Worm (Caenorhabditis elegans) whole organism, L4 larva: ENCODE measurements around the gene C25H3.3.
A peak's percentile ranks its signal among the peaks of the same experiment; 100 is the strongest.

Experiments
- D1046.2 ChIP-seq: fragments of 200-800 bp; sonication (Bioruptor generic); IDR thresholded peaks from 2 replicates; pipeline ENCODE4 v1.3.6; 2022; ENCODE audit warnings: missing genetic modification characterization, missing compliant biosample characterization
- F44E2.7 ChIP-seq: fragments of 200-800 bp; sonication (Bioruptor generic); IDR thresholded peaks from 2 replicates; pipeline ENCODE4 v2.1.2; 2022; ENCODE audit warnings: missing genetic modification characterization, missing compliant biosample characterization
- ZK546.5 ChIP-seq, 2 experiments: sonication (generic microtip); optimal IDR thresholded peaks; 2 replicates each; lab custom pipeline; 2017; ENCODE audit warnings: missing biosample characterization in 2 of 2, missing genetic modification characterization in 2 of 2
- aha-1 ChIP-seq: fragments of 150-350 bp; peaks from one replicate; lab custom pipeline; 2014; ENCODE audit warnings: missing biosample characterization, missing genetic modification characterization
- ceh-32 ChIP-seq: sonication (generic microtip); optimal IDR thresholded peaks from 2 replicates; lab custom pipeline; 2016; ENCODE audit warnings: mild to moderate bottlenecking, missing genetic modification characterization, missing compliant biosample characterization; ENCODE audit not compliant: poor library complexity
- ceh-44 ChIP-seq: fragments of 200-800 bp; sonication (Bioruptor generic); IDR thresholded peaks from 2 replicates; pipeline ENCODE4 v1.3.6; 2022; ENCODE audit warnings: missing genetic modification reagents, missing genetic modification characterization, missing compliant biosample characterization
- ceh-62 ChIP-seq: sonication (generic microtip); optimal IDR thresholded peaks from 2 replicates; lab custom pipeline; 2017; ENCODE audit warnings: missing biosample characterization, missing genetic modification characterization
- ctbp-1 ChIP-seq: fragments of 200-800 bp; sonication (Bioruptor generic); IDR thresholded peaks from 2 replicates; pipeline ENCODE4 v1.3.6; 2022; ENCODE audit warnings: missing genetic modification reagents, missing genetic modification characterization, missing compliant biosample characterization
- daf-19 ChIP-seq: fragments of 200-800 bp; sonication (Bioruptor generic); conservative IDR thresholded peaks from 2 replicates; pipeline ENCODE4 v1.3.6; 2022; ENCODE audit warnings: missing genetic modification characterization, missing compliant biosample characterization
- dmd-6 ChIP-seq: fragments of 200-800 bp; sonication (Bioruptor generic); IDR thresholded peaks from 2 replicates; pipeline ENCODE4 v1.3.6; 2022; ENCODE audit warnings: missing genetic modification reagents, missing genetic modification characterization, missing compliant biosample characterization
- duxl-1 ChIP-seq: sonication (generic microtip); optimal IDR thresholded peaks from 2 replicates; lab custom pipeline; 2016; ENCODE audit warnings: mild to moderate bottlenecking, missing genetic modification characterization, moderate library complexity, missing compliant biosample characterization; ENCODE audit not compliant: poor library complexity
- dve-1 ChIP-seq: sonication (generic microtip); optimal IDR thresholded peaks from 2 replicates; lab custom pipeline; 2017; ENCODE audit warnings: antibody characterized with exemption, mild to moderate bottlenecking, missing genetic modification characterization, missing compliant biosample characterization; ENCODE audit not compliant: insufficient read depth
- fkh-10 ChIP-seq: fragments of 150-350 bp; optimal IDR thresholded peaks from 2 replicates; lab custom pipeline; 2014; ENCODE audit warnings: missing biosample characterization, missing genetic modification reagents, missing genetic modification characterization
- fos-1 ChIP-seq: fragments of 150-350 bp; optimal IDR thresholded peaks from 2 replicates; lab custom pipeline; 2014; ENCODE audit warnings: missing biosample characterization, missing genetic modification characterization
- hif-1 ChIP-seq, 2 experiments: sonication (generic microtip); optimal IDR thresholded peaks; 2 replicates each; lab custom pipeline; 2016 to 2017; ENCODE audit warnings: missing compliant biosample characterization in 2 of 2, missing genetic modification characterization in 2 of 2, missing genetic modification reagents in 2 of 2, missing genotype in 2 of 2, mild to moderate bottlenecking in 1 of 2
- hlh-11 ChIP-seq: fragments of 200-800 bp; sonication (Bioruptor generic); optimal IDR thresholded peaks from 2 replicates; lab custom pipeline; 2018; ENCODE audit warnings: mild to moderate bottlenecking, missing genetic modification characterization, missing compliant biosample characterization
- lin-1 ChIP-seq: fragments of 200-800 bp; sonication (Bioruptor generic); IDR thresholded peaks from 2 replicates; pipeline ENCODE4 v1.3.6; 2022; ENCODE audit warnings: missing genetic modification reagents, missing genetic modification characterization, missing compliant biosample characterization
- lin-38 ChIP-seq: fragments of 200-800 bp; sonication (Bioruptor generic); IDR thresholded peaks from 2 replicates; pipeline ENCODE4 v1.3.6; 2022; ENCODE audit warnings: missing genetic modification reagents, missing genetic modification characterization, missing compliant biosample characterization
- mdl-1 ChIP-seq, 2 experiments: fragments of 150-350 bp in 1 of 2; sonication (generic microtip) in 1 of 2; optimal IDR thresholded peaks; 2 replicates each; lab custom pipeline; 2014 to 2017; ENCODE audit warnings: missing biosample characterization in 2 of 2, missing genetic modification characterization in 2 of 2
- mdt-29 ChIP-seq: fragments of 200-800 bp; sonication (Bioruptor generic); IDR thresholded peaks from 2 replicates; pipeline ENCODE4 v1.3.6; 2022; ENCODE audit warnings: missing genetic modification reagents, missing genetic modification characterization, missing compliant biosample characterization
- mes-2 ChIP-seq: sonication (generic microtip); optimal IDR thresholded peaks from 2 replicates; lab custom pipeline; 2016; ENCODE audit warnings: missing genotype, mild to moderate bottlenecking, missing genetic modification characterization, missing compliant biosample characterization; ENCODE audit not compliant: poor library complexity, severe bottlenecking
- mxl-2 ChIP-seq: fragments of 200-800 bp; sonication (Bioruptor generic); conservative IDR thresholded peaks from 2 replicates; pipeline ENCODE4 v1.3.6; 2022; ENCODE audit warnings: missing genetic modification reagents, missing genetic modification characterization, missing compliant biosample characterization
- nhr-102 ChIP-seq: sonication (generic microtip); optimal IDR thresholded peaks from 2 replicates; lab custom pipeline; 2016; ENCODE audit warnings: mild to moderate bottlenecking, missing genetic modification characterization, moderate library complexity, missing compliant biosample characterization
- nhr-111 ChIP-seq: fragments of 200-800 bp; sonication (Bioruptor generic); optimal IDR thresholded peaks from 2 replicates; lab custom pipeline; 2018; ENCODE audit warnings: mild to moderate bottlenecking, missing genetic modification characterization, missing compliant biosample characterization
- nhr-237 ChIP-seq: sonication (generic microtip); optimal IDR thresholded peaks from 2 replicates; lab custom pipeline; 2017; ENCODE audit warnings: missing biosample characterization, missing genetic modification characterization
- nhr-42 ChIP-seq: fragments of 200-800 bp; sonication (Bioruptor generic); IDR thresholded peaks from 2 replicates; pipeline ENCODE4 v1.3.6; 2022; ENCODE audit warnings: missing genetic modification characterization, missing compliant biosample characterization
- nhr-48 ChIP-seq: sonication (generic microtip); optimal IDR thresholded peaks from 2 replicates; lab custom pipeline; 2016; ENCODE audit warnings: mild to moderate bottlenecking, missing genetic modification characterization, missing compliant biosample characterization
- nhr-6 ChIP-seq: fragments of 150-350 bp; optimal IDR thresholded peaks from 2 replicates; lab custom pipeline; 2014; ENCODE audit warnings: missing biosample characterization, missing genetic modification characterization
- pqm-1 ChIP-seq: sonication (generic microtip); optimal IDR thresholded peaks from 2 replicates; lab custom pipeline; 2017; ENCODE audit warnings: missing biosample characterization, missing genetic modification characterization
- rbr-2 ChIP-seq: sonication (generic microtip); optimal IDR thresholded peaks from 2 replicates; lab custom pipeline; 2016; ENCODE audit warnings: missing genotype, missing genetic modification characterization, missing compliant biosample characterization
- sdz-12 ChIP-seq: fragments of 200-800 bp; sonication (Bioruptor generic); optimal IDR thresholded peaks from 2 replicates; lab custom pipeline; 2018; ENCODE audit warnings: mild to moderate bottlenecking, missing genetic modification characterization, missing compliant biosample characterization
- skn-1 ChIP-seq: fragments of 150-350 bp; optimal IDR thresholded peaks from 2 replicates; lab custom pipeline; 2014; ENCODE audit warnings: missing biosample characterization, missing genetic modification characterization
- snpc-1.2 ChIP-seq: fragments of 200-800 bp; sonication (Bioruptor generic); IDR thresholded peaks from 2 replicates; pipeline ENCODE4 v1.3.6; 2022; ENCODE audit warnings: missing genetic modification reagents, missing genetic modification characterization, missing compliant biosample characterization
- spr-3 ChIP-seq: fragments of 200-800 bp; sonication (Bioruptor generic); optimal IDR thresholded peaks from 2 replicates; lab custom pipeline; 2018; ENCODE audit warnings: mild to moderate bottlenecking, missing genetic modification characterization, missing compliant biosample characterization
- tag-97 ChIP-seq: fragments of 200-800 bp; sonication (Bioruptor generic); IDR thresholded peaks from 2 replicates; pipeline ENCODE4 v1.3.6; 2022; ENCODE audit warnings: missing genetic modification characterization, missing compliant biosample characterization
- tra-1 ChIP-seq: fragments of 200-800 bp; sonication (Bioruptor generic); IDR thresholded peaks from 2 replicates; pipeline ENCODE4 v1.3.6; 2022; ENCODE audit warnings: missing genetic modification reagents, missing genetic modification characterization, missing compliant biosample characterization
- unc-130 ChIP-seq: sonication (generic microtip); optimal IDR thresholded peaks from 2 replicates; lab custom pipeline; 2016; ENCODE audit warnings: missing genetic modification reagents, missing genetic modification characterization, missing compliant biosample characterization
- zfp-3 ChIP-seq: fragments of 200-800 bp; sonication (Bioruptor generic); conservative IDR thresholded peaks from 2 replicates; pipeline ENCODE4 v1.3.6; 2022; ENCODE audit warnings: missing genetic modification reagents, missing genetic modification characterization, missing compliant biosample characterization
- zip-11 ChIP-seq: fragments of 200-800 bp; sonication (Bioruptor generic); IDR thresholded peaks from 2 replicates; pipeline ENCODE4 v1.3.6; 2022; ENCODE audit warnings: missing genetic modification characterization, missing compliant biosample characterization
- ztf-11 ChIP-seq: fragments of 150-350 bp; optimal IDR thresholded peaks from 2 replicates; lab custom pipeline; 2014; ENCODE audit warnings: missing biosample characterization, missing genetic modification characterization

C25H3.3 gene

DNA sequence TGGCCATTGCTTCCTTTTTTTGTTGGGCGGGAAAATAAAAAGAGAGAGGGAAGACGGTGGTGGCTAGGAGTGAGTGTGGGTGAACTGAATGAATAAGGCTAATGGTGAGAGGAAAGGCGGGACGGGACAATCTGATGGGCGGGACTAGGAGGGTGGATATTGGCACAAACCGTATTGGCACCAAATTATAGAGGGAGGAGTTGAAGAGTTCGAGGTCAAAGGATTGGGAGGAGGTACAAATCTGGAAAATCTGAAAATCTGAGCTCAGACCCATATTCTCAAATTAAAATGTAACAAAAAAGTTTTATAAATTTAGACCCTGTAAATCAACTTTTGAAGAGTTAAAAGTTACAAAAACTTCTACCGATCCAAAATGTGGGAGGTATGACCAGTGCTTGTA is 44.8 kb downstream of the C25H3.3 start, which contains the start of gene hlh-14:
Gene hlh-14, minus strand, starts transcription at position 101 of the 400 bp plus-strand sequence.
- TF ChIP-seq mes-2 (tag; lab: Kevin White, UChicago) (no peak), fkh-10 (GFP tag; lab: Kevin White, UChicago) (no peak), D1046.2 (GFP tag; lab: Robert Waterston, UW) (no peak)

DNA sequence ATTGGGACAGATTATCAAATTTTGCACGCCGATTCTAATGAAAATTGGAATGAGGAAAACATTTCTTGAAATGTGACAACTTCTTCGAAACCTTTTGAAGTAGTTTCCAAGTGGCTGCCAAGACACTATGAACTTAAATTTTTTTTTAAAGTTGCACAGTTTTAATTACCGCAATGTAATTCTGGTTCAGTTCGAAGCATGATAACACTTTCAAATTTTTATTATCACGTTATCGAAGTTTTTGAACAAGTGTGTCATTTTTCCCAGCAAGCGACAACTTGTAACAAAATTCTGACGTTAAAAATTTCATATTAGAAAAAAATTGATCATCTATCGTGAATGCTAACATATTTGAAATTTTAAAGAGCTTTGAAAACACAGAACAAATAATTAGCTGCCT is 48.8 kb downstream of the C25H3.3 start:
- no peak for TF ChIP-seq nhr-111 (GFP tag; lab: Kevin White, UChicago)
- TF ChIP-seq hlh-11 (tag; lab: Kevin White, UChicago), result no peak
- TF ChIP-seq ceh-62 (tag; lab: Kevin White, UChicago), result no peak
- TF ChIP-seq sdz-12, result no peak
- no peak for TF ChIP-seq snpc-1.2 (GFP tag; lab: Robert Waterston, UW)
- TF ChIP-seq pqm-1 (tag; lab: Kevin White, UChicago), result peak; percentile 71
- TF ChIP-seq ctbp-1, result no peak
- TF ChIP-seq dmd-6 (GFP tag; lab: Robert Waterston, UW), result 0 out of 2 replicates have a peak, but pooled peaks have one; percentile 9
- TF ChIP-seq nhr-42 (GFP tag; lab: Robert Waterston, UW), result no peak
- no peak for TF ChIP-seq spr-3
- no peak for TF ChIP-seq nhr-6 (tag; lab: Kevin White, UChicago)
- no peak for TF ChIP-seq duxl-1 (tag; lab: Kevin White, UChicago)
- no peak for TF ChIP-seq nhr-237 (tag; lab: Kevin White, UChicago)
- TF ChIP-seq tag-97 (GFP tag; lab: Robert Waterston, UW), result no peak
- TF ChIP-seq fkh-10 (GFP tag; lab: Kevin White, UChicago), result no peak
- no peak for TF ChIP-seq lin-38 (GFP tag; lab: Robert Waterston, UW)
- no peak for TF ChIP-seq fos-1 (tag; lab: Kevin White, UChicago)

DNA sequence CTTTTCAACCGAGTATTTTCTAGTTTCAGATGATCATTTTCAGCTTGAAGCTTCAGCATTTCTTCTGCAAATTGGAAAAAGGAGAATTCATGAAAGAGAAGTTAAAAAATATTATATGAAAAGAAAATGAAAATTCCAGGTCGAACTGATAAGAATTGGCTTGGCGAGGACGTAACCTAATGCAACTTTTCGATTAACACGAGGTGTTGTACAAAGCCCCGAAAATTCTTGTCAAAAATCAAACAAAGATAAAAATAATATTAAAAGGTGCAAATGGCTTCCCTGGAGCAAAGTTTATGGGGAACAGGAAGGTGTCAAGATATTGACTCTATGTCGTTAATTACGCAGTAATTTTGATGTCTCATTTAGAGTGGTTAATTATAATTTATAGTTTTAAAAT is 50.3 kb downstream of the C25H3.3 start:
- no peak for TF ChIP-seq hif-1 (tag; optimal IDR thresholded peaks at IDR 0.05; lab: Kevin White, UChicago)
- TF ChIP-seq ztf-11, result no peak
- no peak for TF ChIP-seq nhr-102 (tag; lab: Kevin White, UChicago)
- no peak for TF ChIP-seq nhr-48 (tag; lab: Kevin White, UChicago)
- TF ChIP-seq F44E2.7 (GFP tag; lab: Robert Waterston, UW), result no peak
- no peak for TF ChIP-seq mdt-29
- TF ChIP-seq tra-1 (GFP tag; lab: Robert Waterston, UW), result no peak
- peak; percentile 52 for TF ChIP-seq pqm-1 (tag; lab: Kevin White, UChicago)
- TF ChIP-seq skn-1 (tag; lab: Kevin White, UChicago), result no peak
- TF ChIP-seq daf-19 (GFP tag; lab: Robert Waterston, UW), result no peak
- no peak for TF ChIP-seq sdz-12
- no peak for TF ChIP-seq ctbp-1
- no peak for TF ChIP-seq lin-1 (GFP tag; lab: Robert Waterston, UW)
- TF ChIP-seq mdl-1 (tag; optimal IDR thresholded peaks at IDR 0.05; lab: Kevin White, UChicago), result no peak
- no peak for TF ChIP-seq ceh-44 (GFP tag; lab: Robert Waterston, UW)
- peak; percentile 59 for TF ChIP-seq dve-1
- TF ChIP-seq zfp-3 (GFP tag; lab: Robert Waterston, UW), result no peak
- TF ChIP-seq mxl-2 (GFP tag; lab: Robert Waterston, UW), result no peak
- no peak for TF ChIP-seq rbr-2
- TF ChIP-seq zip-11 (GFP tag; lab: Robert Waterston, UW), result no peak
- TF ChIP-seq aha-1 (tag; lab: Kevin White, UChicago), result no peak
- TF ChIP-seq ZK546.5 (tag; optimal IDR thresholded peaks at IDR 0.05; lab: Kevin White, UChicago), result no peak
- no peak for TF ChIP-seq ceh-32 (tag; lab: Kevin White, UChicago)
- no peak for TF ChIP-seq unc-130
- peak; percentile 55 for TF ChIP-seq dmd-6 (GFP tag; lab: Robert Waterston, UW)
- TF ChIP-seq duxl-1 (tag; lab: Kevin White, UChicago), result no peak
